Worm (Caenorhabditis elegans): Measurements from ENCODE around the gene T26A8.4.

Gene T26A8.4

ce11 chrIV:8379278-8379677 is 53.4 kb downstream of the T26A8.4 start, which contains the start of gene nap-1 (continued):
- TF ChIP-seq mdl-1 (tag; optimal IDR thresholded peaks at IDR 0.05) = peak in 1 of 2 experiments; percentile 58
- TF ChIP-seq ztf-11 (tag; optimal IDR thresholded peaks at IDR 0.05) = no peak
- TF ChIP-seq irx-1 (tag; optimal IDR thresholded peaks at IDR 0.05) = no peak
- TF ChIP-seq hpl-2 (GFP tag; optimal IDR thresholded peaks at IDR 0.05) = no peak
- peak; percentile 65 to 86 (median 78) for TF ChIP-seq ceh-82 (tag; optimal IDR thresholded peaks at IDR 0.05)
- TF ChIP-seq mef-2 (tag; optimal IDR thresholded peaks at IDR 0.05) = no peak
- TF ChIP-seq ceh-63 (GFP tag; optimal IDR thresholded peaks at IDR 0.05) = no peak
- TF ChIP-seq fkh-4 (tag; optimal IDR thresholded peaks at IDR 0.05; ENCODE audit: borderline replicate concordance) = no peak
- no peak for TF ChIP-seq pax-3 (tag; optimal IDR thresholded peaks at IDR 0.05)
- peak; percentile 71 for TF ChIP-seq xbp-1 (tag; optimal IDR thresholded peaks at IDR 0.05)
- peak; percentile 9 for TF ChIP-seq jun-1 (tag; optimal IDR thresholded peaks at IDR 0.05)
- TF ChIP-seq zag-1 (tag; optimal IDR thresholded peaks at IDR 0.05) = no peak
- TF ChIP-seq lsy-2 (tag; optimal IDR thresholded peaks at IDR 0.05) = peak; percentile 84 to 93
- TF ChIP-seq nhr-12 (tag; optimal IDR thresholded peaks at IDR 0.05) = no peak
- peak; percentile 41 for TF ChIP-seq pqm-1 (tag; optimal IDR thresholded peaks at IDR 0.05)
- peak; percentile 21 for TF ChIP-seq lir-3 (tag; optimal IDR thresholded peaks at IDR 0.05; ENCODE audit: poor library complexity)
- no peak for TF ChIP-seq unc-98 (GFP tag; IDR thresholded peaks at IDR 0.05)
- no peak for TF ChIP-seq nhr-84 (tag; optimal IDR thresholded peaks at IDR 0.05)
- TF ChIP-seq blmp-1 (tag; optimal IDR thresholded peaks at IDR 0.05) = peak; percentile 77
- no peak for TF ChIP-seq ztf-4 (tag; optimal IDR thresholded peaks at IDR 0.05)
- TF ChIP-seq nhr-20 (tag; optimal IDR thresholded peaks at IDR 0.05) = peak; percentile 79
- TF ChIP-seq C34B4.2 (tag; optimal IDR thresholded peaks at IDR 0.05) = no peak
- peak; percentile 85 for TF ChIP-seq unc-130 (tag; optimal IDR thresholded peaks at IDR 0.05)
- TF ChIP-seq mep-1 (tag; optimal IDR thresholded peaks at IDR 0.05) = peak; percentile 74
- peak; percentile 47 for TF ChIP-seq F16B12.6 (tag; optimal IDR thresholded peaks at IDR 0.05)
- TF ChIP-seq C04F5.9 (tag; optimal IDR thresholded peaks at IDR 0.05) = no peak
- no peak for TF ChIP-seq ama-1 (optimal IDR thresholded peaks at IDR 0.05)
- peak; percentile 79 for TF ChIP-seq nhr-47 (tag; optimal IDR thresholded peaks at IDR 0.05)
- TF ChIP-seq aly-2 (tag; optimal IDR thresholded peaks at IDR 0.05) = no peak
- TF ChIP-seq egl-27 (tag; optimal IDR thresholded peaks at IDR 0.05) = peak in 1 of 2 experiments; percentile 9
- TF ChIP-seq nhr-85 (tag) = peak; percentile 71
- peak; percentile 42 for TF ChIP-seq aha-1 (tag; optimal IDR thresholded peaks at IDR 0.05)
- TF ChIP-seq nhr-19 (GFP tag; conservative IDR thresholded peaks at IDR 0.05) = peak; percentile 76
- peak; percentile 77 for TF ChIP-seq skn-1 (tag; optimal IDR thresholded peaks at IDR 0.05)
- TF ChIP-seq lin-15B (tag; optimal IDR thresholded peaks at IDR 0.05) = peak; percentile 58
- TF ChIP-seq ceh-88 (GFP tag; IDR thresholded peaks at IDR 0.05) = no peak; the same call in 1 of the 2 replicates
- TF ChIP-seq vab-15 (tag; optimal IDR thresholded peaks at IDR 0.05) = no peak
- peak; percentile 77 to 85 for TF ChIP-seq lin-35 (GFP tag; optimal IDR thresholded peaks at IDR 0.05)
- TF ChIP-seq swsn-7 (tag; optimal IDR thresholded peaks at IDR 0.05) = peak; percentile 69
- TF ChIP-seq nhr-76 (tag; optimal IDR thresholded peaks at IDR 0.05) = no peak
- TF ChIP-seq lin-14 (GFP tag; optimal IDR thresholded peaks at IDR 0.05) = peak; percentile 84
- TF ChIP-seq unc-30 (tag; optimal IDR thresholded peaks at IDR 0.05) = no peak
- peak; percentile 85 for TF ChIP-seq nhr-71 (tag; optimal IDR thresholded peaks at IDR 0.05)
- peak; percentile 78 for TF ChIP-seq rnt-1 (tag; optimal IDR thresholded peaks at IDR 0.05)
- TF ChIP-seq snu-23 (GFP tag; optimal IDR thresholded peaks at IDR 0.05) = peak; percentile 87
- TF ChIP-seq ceh-90 (tag; optimal IDR thresholded peaks at IDR 0.05) = no peak
- TF ChIP-seq fos-1 (tag; optimal IDR thresholded peaks at IDR 0.05) = peak; percentile 45
- TF ChIP-seq snpc-4 (tag; optimal IDR thresholded peaks at IDR 0.05) = peak; percentile 52
- TF ChIP-seq sox-4 (tag; optimal IDR thresholded peaks at IDR 0.05) = no peak
- no peak for TF ChIP-seq hlh-4 (tag; optimal IDR thresholded peaks at IDR 0.05)
- peak; percentile 88 for TF ChIP-seq C16A3.4 (tag; optimal IDR thresholded peaks at IDR 0.05)
- TF ChIP-seq isw-1 (GFP tag; IDR thresholded peaks at IDR 0.05) = peak; percentile 59
- TF ChIP-seq fkh-8 (tag; optimal IDR thresholded peaks at IDR 0.05) = peak; percentile 69
- no peak for TF ChIP-seq lin-39 (tag; optimal IDR thresholded peaks at IDR 0.05)
- no peak for TF ChIP-seq fkh-10 (GFP tag; optimal IDR thresholded peaks at IDR 0.05)

Measured in whole organism, L1 larva.